Worm (Caenorhabditis elegans) whole organism, early embryonic: ENCODE measurements around the gene snb-5.
A peak's percentile ranks its signal among the peaks of the same experiment; 100 is the strongest.

ENCODE experiments used
- F13C5.2 ChIP-seq: sonication (generic microtip); optimal IDR thresholded peaks from 2 replicates; lab custom pipeline; 2017; ENCODE audit warnings: mild to moderate bottlenecking, missing genetic modification characterization, inconsistent platforms, missing compliant biosample characterization
- ama-1 ChIP-seq: fragments of 150-350 bp; optimal IDR thresholded peaks from 2 replicates; lab custom pipeline; 2014
- ceh-13 ChIP-seq: fragments of 200-800 bp; sonication (Bioruptor generic); optimal IDR thresholded peaks from 2 replicates; lab custom pipeline; 2018; ENCODE audit warnings: mild to moderate bottlenecking, missing genetic modification characterization, missing compliant biosample characterization
- ceh-36 ChIP-seq: sonication (generic microtip); optimal IDR thresholded peaks from 2 replicates; lab custom pipeline; 2016; ENCODE audit warnings: missing genetic modification characterization, inconsistent platforms, missing compliant biosample characterization
- hmg-4 ChIP-seq: fragments of 200-800 bp; sonication (Bioruptor generic); optimal IDR thresholded peaks from 2 replicates; lab custom pipeline; 2018; ENCODE audit warnings: mild to moderate bottlenecking, missing genetic modification characterization, missing compliant biosample characterization
- hnd-1 ChIP-seq: sonication (generic microtip); optimal IDR thresholded peaks from 2 replicates; lab custom pipeline; 2016; ENCODE audit warnings: missing genetic modification characterization, missing compliant biosample characterization
- pes-1 ChIP-seq: fragments of 200-800 bp; sonication (Bioruptor generic); IDR thresholded peaks from 2 replicates; pipeline ENCODE4 v1.3.6; 2022; ENCODE audit warnings: missing genetic modification reagents, missing genetic modification characterization, missing compliant biosample characterization
- scrt-1 ChIP-seq: fragments of 200-800 bp; sonication (Bioruptor generic); IDR thresholded peaks from 2 replicates; pipeline ENCODE4 v1.3.6; 2022; ENCODE audit warnings: missing genetic modification characterization, missing compliant biosample characterization
- sea-1 ChIP-seq: fragments of 200-800 bp; sonication (Bioruptor generic); conservative IDR thresholded peaks from 2 replicates; pipeline ENCODE4 v1.3.6; 2022; ENCODE audit warnings: missing genetic modification characterization, missing compliant biosample characterization
- tbx-11 ChIP-seq: fragments of 200-800 bp; sonication (Bioruptor generic); IDR thresholded peaks from 2 replicates; pipeline ENCODE4 v1.3.6; 2022; ENCODE audit warnings: missing genetic modification characterization, missing compliant biosample characterization
- tbx-37 ChIP-seq: fragments of 200-800 bp; sonication (Bioruptor generic); conservative IDR thresholded peaks from 2 replicates; pipeline ENCODE4 v1.3.6; 2022; ENCODE audit warnings: missing genetic modification reagents, missing genetic modification characterization, missing compliant biosample characterization
- tra-4 ChIP-seq: sonication (generic microtip); optimal IDR thresholded peaks from 2 replicates; lab custom pipeline; 2017; ENCODE audit warnings: missing genetic modification characterization, missing compliant biosample characterization

DNA sequence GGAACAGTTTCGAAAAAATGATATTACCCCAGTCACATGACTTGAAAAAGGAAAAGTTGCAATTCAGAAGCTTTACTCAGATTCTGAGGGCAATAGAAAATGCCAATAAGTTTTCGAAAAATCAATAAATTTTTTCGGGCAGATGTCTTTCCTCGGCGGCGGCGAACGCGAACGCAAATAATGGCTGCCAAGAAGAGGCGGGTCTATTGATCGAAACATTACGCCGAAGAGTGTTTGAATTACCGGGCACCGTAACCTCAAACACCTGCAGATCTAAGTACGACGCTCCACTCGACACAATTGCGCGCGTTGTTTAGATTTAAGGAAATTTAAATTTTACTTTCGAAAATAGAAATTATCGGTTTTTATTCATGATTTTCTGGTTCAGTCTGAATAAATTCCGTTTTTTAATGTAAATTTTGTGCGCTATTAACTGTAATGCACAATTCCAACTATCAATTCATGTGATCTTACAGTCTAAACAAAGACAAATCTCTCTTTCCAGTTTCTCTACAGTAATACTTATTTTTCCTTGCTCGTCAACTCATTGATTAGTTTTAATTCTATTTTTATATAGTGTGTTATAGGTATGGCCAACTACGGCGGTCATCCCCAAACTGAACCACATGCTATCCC lies 38.9 kb upstream of the snb-5 start, which contains the start of gene prp-8:
- no peak for TF ChIP-seq ceh-13 (GFP tag; lab: Kevin White, UChicago)
- TF ChIP-seq ama-1, result no peak
- TF ChIP-seq tbx-37 (GFP tag; lab: Robert Waterston, UW), result peak; percentile 47; the same call in 1 of the 2 replicates
- TF ChIP-seq hnd-1, result no peak
- TF ChIP-seq F13C5.2 (tag; lab: Kevin White, UChicago), result peak; percentile 41
- TF ChIP-seq scrt-1, result no peak
- no peak for TF ChIP-seq pes-1 (GFP tag; lab: Robert Waterston, UW)
- TF ChIP-seq tra-4 (tag; lab: Kevin White, UChicago), result no peak
- peak; percentile 60 for TF ChIP-seq hmg-4 (GFP tag; lab: Kevin White, UChicago)
- no peak for TF ChIP-seq tbx-11 (GFP tag; lab: Robert Waterston, UW)
- TF ChIP-seq ceh-36 (tag; lab: Kevin White, UChicago), result no peak
- TF ChIP-seq sea-1 (GFP tag; lab: Robert Waterston, UW), result no peak
